Worm (Caenorhabditis elegans): ENCODE data around the gene zipt-7.2.

zipt-7.2 gene

DNA sequence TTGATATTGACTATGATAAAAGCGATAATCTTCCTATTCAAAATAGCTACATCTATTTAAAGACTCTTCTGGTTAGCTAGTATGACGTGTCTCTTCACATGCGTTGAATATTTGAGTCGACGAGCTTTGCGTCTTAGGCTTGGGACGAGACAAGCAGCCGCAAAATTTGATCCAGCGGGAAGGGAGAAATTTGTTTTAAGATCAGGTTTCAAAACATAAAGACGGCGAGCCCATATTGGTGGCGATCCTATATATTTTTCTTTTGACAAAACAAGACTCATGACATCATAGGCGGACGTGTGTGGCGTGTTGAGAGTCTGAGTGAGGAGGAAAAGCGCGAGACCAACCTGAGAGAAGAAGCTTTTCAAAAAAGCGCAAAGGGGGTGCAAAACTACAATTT, 37.8 kb upstream of the zipt-7.2 start:
- TF ChIP-seq blmp-1 (tag; optimal IDR thresholded peaks at IDR 0.05) (no peak), nhr-76 (tag; optimal IDR thresholded peaks at IDR 0.05) (no peak), mab-5 (tag; optimal IDR thresholded peaks at IDR 0.05) (no peak), cnd-1 (tag; optimal IDR thresholded peaks at IDR 0.05) (no peak), ceh-39 (tag; optimal IDR thresholded peaks at IDR 0.05) (no peak), pha-4 (tag; optimal IDR thresholded peaks at IDR 0.05) (no peak), nhr-237 (tag; optimal IDR thresholded peaks at IDR 0.05) (no peak), ceh-83 (GFP tag; optimal IDR thresholded peaks at IDR 0.05) (no peak), unc-39 (tag; optimal IDR thresholded peaks at IDR 0.05) (no peak), snpc-4 (tag; optimal IDR thresholded peaks at IDR 0.05) (no peak), elt-3 (tag; optimal IDR thresholded peaks at IDR 0.05) (no peak), flh-1 (GFP tag; optimal IDR thresholded peaks at IDR 0.05) (no peak), mls-2 (tag; optimal IDR thresholded peaks at IDR 0.05) (no peak)

DNA sequence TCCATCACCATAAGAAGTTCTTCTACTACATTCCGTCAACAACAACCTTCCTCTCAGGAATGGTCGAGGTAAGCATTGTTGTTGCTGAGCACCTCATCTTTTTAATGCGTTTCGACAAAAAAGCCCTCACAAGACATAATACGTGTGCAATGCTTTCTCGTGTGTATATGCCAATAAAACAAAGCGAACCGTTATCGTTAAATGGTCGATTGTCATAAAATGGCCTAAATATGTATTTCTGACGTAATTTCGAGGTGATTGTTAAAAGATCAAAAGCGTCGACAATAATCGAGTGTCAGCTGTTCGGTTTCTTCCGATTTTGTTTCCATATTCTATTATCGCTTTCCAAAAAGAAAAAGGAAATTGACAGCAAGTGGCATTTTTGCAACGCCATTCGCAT, 37.0 kb upstream of the zipt-7.2 start:
- TF ChIP-seq zip-8 (tag; optimal IDR thresholded peaks at IDR 0.05) (peak; percentile 27), M03D4.4 (tag; optimal IDR thresholded peaks at IDR 0.05) (no peak)

DNA sequence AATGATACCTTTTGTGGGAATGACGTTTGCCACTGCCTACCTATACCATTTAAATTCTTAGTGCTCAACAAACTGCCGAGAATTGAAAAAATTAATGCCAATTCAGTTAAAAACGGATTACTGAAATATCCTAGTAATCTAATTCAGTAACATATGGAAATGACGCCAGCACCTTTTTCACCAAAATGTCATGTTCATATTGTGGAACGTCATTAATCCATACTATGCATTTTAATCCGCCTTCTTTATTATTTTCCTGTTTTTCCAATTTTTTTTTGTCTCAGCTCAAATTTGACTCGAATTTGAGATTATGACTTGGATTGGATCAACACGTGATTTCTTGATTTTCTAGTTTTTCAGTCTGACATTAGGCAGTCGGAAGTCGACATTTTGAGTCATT, 33.8 kb upstream of the zipt-7.2 start:
- TF ChIP-seq ceh-83 (GFP tag; optimal IDR thresholded peaks at IDR 0.05) (no peak), flh-1 (GFP tag; optimal IDR thresholded peaks at IDR 0.05) (no peak), ham-2 (GFP tag; optimal IDR thresholded peaks at IDR 0.05) (no peak), nhr-76 (tag; optimal IDR thresholded peaks at IDR 0.05) (no peak), M03D4.4 (tag; optimal IDR thresholded peaks at IDR 0.05) (no peak), nhr-2 (tag; optimal IDR thresholded peaks at IDR 0.05) (no peak)

ce11 chrX:15539299-15539698, 31.6 kb upstream of the zipt-7.2 start:
- no peak for TF ChIP-seq nhr-2 (tag; optimal IDR thresholded peaks at IDR 0.05)
- TF ChIP-seq lsy-2 (tag; optimal IDR thresholded peaks at IDR 0.05), result no peak
- no peak for TF ChIP-seq ham-2 (GFP tag; optimal IDR thresholded peaks at IDR 0.05)
- TF ChIP-seq elt-1 (tag; optimal IDR thresholded peaks at IDR 0.05; ENCODE audit: borderline replicate concordance, insufficient read depth), result no peak
- TF ChIP-seq elt-3 (tag; optimal IDR thresholded peaks at IDR 0.05), result no peak
- no peak for TF ChIP-seq lin-32 (GFP tag; optimal IDR thresholded peaks at IDR 0.05)

DNA sequence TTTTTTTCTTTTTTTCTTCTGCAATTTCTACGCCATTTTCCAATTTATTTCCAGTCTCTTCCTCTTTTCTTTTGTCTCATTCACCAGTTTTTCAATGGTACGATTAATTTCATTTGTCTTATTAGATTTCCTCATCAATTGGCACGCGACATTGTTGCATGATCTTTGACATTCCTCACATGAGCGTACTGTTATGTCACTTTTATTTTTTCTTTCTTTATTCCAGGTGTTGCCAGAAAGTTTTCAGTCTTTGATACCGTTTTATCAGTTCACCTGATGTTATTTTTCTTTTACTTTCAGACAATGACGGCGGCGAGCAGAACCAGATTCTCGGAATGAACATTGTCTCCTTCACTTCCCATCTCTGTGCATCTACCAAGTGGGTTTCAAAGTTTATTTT, 29.7 kb upstream of the zipt-7.2 start, which contains the start of the genes olrn-1 and C02C6.14:
Gene olrn-1, plus strand, starts transcription at position 301 of the 400 bp plus-strand sequence.
Gene C02C6.14, plus strand, starts transcription at position 304 of the 400 bp plus-strand sequence.
- TF ChIP-seq hlh-1 (tag; optimal IDR thresholded peaks at IDR 0.05) (no peak), nhr-237 (tag; optimal IDR thresholded peaks at IDR 0.05) (no peak), pha-4 (tag; optimal IDR thresholded peaks at IDR 0.05) (no peak), ceh-39 (tag; optimal IDR thresholded peaks at IDR 0.05) (no peak), drap-1 (GFP tag; optimal IDR thresholded peaks at IDR 0.05) (no peak), ceh-83 (GFP tag; optimal IDR thresholded peaks at IDR 0.05) (no peak), zip-8 (tag; optimal IDR thresholded peaks at IDR 0.05) (no peak), snpc-4 (tag; optimal IDR thresholded peaks at IDR 0.05) (no peak), ham-2 (GFP tag; optimal IDR thresholded peaks at IDR 0.05) (no peak), ces-1 (GFP tag; optimal IDR thresholded peaks at IDR 0.05) (no peak), sem-2 (GFP tag; optimal IDR thresholded peaks at IDR 0.05) (no peak), flh-1 (GFP tag; optimal IDR thresholded peaks at IDR 0.05) (no peak), mep-1 (tag; optimal IDR thresholded peaks at IDR 0.05) (no peak), lin-32 (GFP tag; optimal IDR thresholded peaks at IDR 0.05) (no peak), nhr-2 (tag; optimal IDR thresholded peaks at IDR 0.05) (no peak), mab-5 (tag; optimal IDR thresholded peaks at IDR 0.05) (no peak), elt-3 (tag; optimal IDR thresholded peaks at IDR 0.05) (no peak), mls-2 (tag; optimal IDR thresholded peaks at IDR 0.05) (no peak), tbx-8 (GFP tag; optimal IDR thresholded peaks at IDR 0.05) (no peak)

DNA sequence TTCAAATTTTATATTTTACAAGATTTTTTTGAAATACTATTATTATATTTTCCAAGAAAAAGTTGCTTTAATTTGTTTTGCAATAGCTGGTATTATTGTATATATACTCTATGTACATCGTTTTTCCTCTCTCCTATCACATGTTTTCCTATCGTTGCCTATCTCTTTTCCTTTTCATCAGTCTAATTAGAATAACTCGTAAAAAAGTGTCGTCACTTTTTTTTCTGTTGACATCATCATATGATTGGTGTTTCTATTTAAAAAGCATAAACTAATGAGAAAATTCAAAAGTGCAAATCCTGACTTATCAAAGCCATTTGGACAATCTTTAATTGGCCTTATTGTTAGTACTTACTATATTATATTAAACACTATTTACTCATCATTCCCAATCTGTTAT, 28.3 kb upstream of the zipt-7.2 start:
- TF ChIP-seq ztf-11 (tag; optimal IDR thresholded peaks at IDR 0.05), result no peak
- no peak for TF ChIP-seq bed-3 (GFP tag; optimal IDR thresholded peaks at IDR 0.05)
- TF ChIP-seq elt-3 (tag; optimal IDR thresholded peaks at IDR 0.05), result no peak
- TF ChIP-seq lin-32 (GFP tag; optimal IDR thresholded peaks at IDR 0.05), result no peak
- TF ChIP-seq lsy-2 (tag; optimal IDR thresholded peaks at IDR 0.05), result no peak
- no peak for TF ChIP-seq ces-1 (GFP tag; optimal IDR thresholded peaks at IDR 0.05)
- no peak for TF ChIP-seq nhr-76 (tag; optimal IDR thresholded peaks at IDR 0.05)
- TF ChIP-seq mep-1 (tag; optimal IDR thresholded peaks at IDR 0.05), result no peak
- TF ChIP-seq ham-2 (GFP tag; optimal IDR thresholded peaks at IDR 0.05), result no peak

Measured in whole organism, mixed stage, embryonic.